Worm (Caenorhabditis elegans) whole organism, L2 larva: ENCODE results near the gene cab-1.

Source experiments
- R02D3.7 ChIP-seq: fragments of 150-350 bp; optimal IDR thresholded peaks from 2 replicates; lab custom pipeline; 2014; ENCODE audit warnings: missing biosample characterization, missing genetic modification characterization
- ama-1 ChIP-seq: fragments of 150-350 bp; optimal IDR thresholded peaks from 2 replicates; lab custom pipeline; 2018; ENCODE audit warnings: inconsistent platforms
- elt-3 ChIP-seq: sonication (generic microtip); optimal IDR thresholded peaks from 2 replicates; lab custom pipeline; 2017; ENCODE audit warnings: missing biosample characterization, missing genetic modification characterization
- fos-1 ChIP-seq: fragments of 150-350 bp; optimal IDR thresholded peaks from 2 replicates; lab custom pipeline; 2014; ENCODE audit warnings: missing biosample characterization, missing genetic modification characterization
- nhr-12 ChIP-seq: fragments of 150-350 bp; optimal IDR thresholded peaks from 2 replicates; lab custom pipeline; 2014; ENCODE audit warnings: missing biosample characterization, missing genetic modification characterization
- skn-1 ChIP-seq: sonication (generic microtip); optimal IDR thresholded peaks from 2 replicates; lab custom pipeline; 2017; ENCODE audit warnings: missing biosample characterization, missing genetic modification characterization
- sma-3 ChIP-seq: sonication (generic microtip); optimal IDR thresholded peaks from 2 replicates; lab custom pipeline; 2016; ENCODE audit warnings: missing genetic modification reagents, missing genetic modification characterization, missing compliant biosample characterization
- unc-39 ChIP-seq: fragments of 150-350 bp; optimal IDR thresholded peaks from 2 replicates; lab custom pipeline; 2014; ENCODE audit warnings: missing biosample characterization, missing genetic modification characterization

ce11 chrX:12200577-12200976 is 12.1 kb downstream of the cab-1 start:
- TF ChIP-seq sma-3 (GFP tag; lab: Kevin White, UChicago) (no peak), fos-1 (tag; lab: Kevin White, UChicago) (no peak), nhr-12 (no peak), skn-1 (tag; lab: Kevin White, UChicago) (no peak), R02D3.7 (tag; lab: Kevin White, UChicago) (no peak), ama-1 (lab: Kevin White, UChicago) (no peak), elt-3 (tag; lab: Kevin White, UChicago) (no peak), unc-39 (tag; lab: Kevin White, UChicago) (no peak)
